Worm (Caenorhabditis elegans) whole organism, midembryonic: ENCODE results near the gene C41H7.9.

Experiments
- T22C8.4 ChIP-seq: fragments of 200-800 bp; sonication (Bioruptor generic); IDR thresholded peaks from 2 replicates; pipeline ENCODE4 v1.3.6; 2022; ENCODE audit warnings: missing genetic modification characterization, missing compliant biosample characterization
- cog-1 ChIP-seq: sonication (generic microtip); optimal IDR thresholded peaks from 2 replicates; lab custom pipeline; 2016; ENCODE audit warnings: missing genetic modification characterization, missing compliant biosample characterization
- flt-1 ChIP-seq: fragments of 200-800 bp; sonication (Bioruptor generic); IDR thresholded peaks from 2 replicates; pipeline ENCODE4 v1.3.6; 2022; ENCODE audit warnings: missing genetic modification characterization, missing compliant biosample characterization
- klf-2 ChIP-seq: fragments of 200-800 bp; sonication (Bioruptor generic); conservative IDR thresholded peaks from 2 replicates; pipeline ENCODE4 v1.3.6; 2022; ENCODE audit warnings: missing genetic modification reagents, missing genetic modification characterization, missing compliant biosample characterization
- med-1 ChIP-seq: sonication (generic microtip); optimal IDR thresholded peaks from 2 replicates; lab custom pipeline; 2017; ENCODE audit warnings: missing genetic modification characterization, mild to moderate bottlenecking, missing compliant biosample characterization, antibody characterized with exemption, missing genetic modification reagents; ENCODE audit not compliant: insufficient read depth
- ref-1 ChIP-seq: fragments of 200-800 bp; sonication (Bioruptor generic); conservative IDR thresholded peaks from 2 replicates; pipeline ENCODE4 v1.3.6; 2022; ENCODE audit warnings: missing genetic modification reagents, missing genetic modification characterization, missing compliant biosample characterization
- tab-1 ChIP-seq: fragments of 200-800 bp; sonication (Bioruptor generic); IDR thresholded peaks from 2 replicates; pipeline ENCODE4 v1.3.6; 2022; ENCODE audit warnings: missing genetic modification characterization, missing compliant biosample characterization
- ztf-23 ChIP-seq: fragments of 200-800 bp; sonication (Bioruptor generic); IDR thresholded peaks from 2 replicates; pipeline ENCODE4 v1.3.6; 2022; ENCODE audit warnings: missing genetic modification reagents, missing genetic modification characterization, missing compliant biosample characterization
- ztf-29 ChIP-seq: fragments of 200-800 bp; sonication (Bioruptor generic); IDR thresholded peaks from 2 replicates; pipeline ENCODE4 v1.3.6; 2022; ENCODE audit warnings: missing genetic modification reagents, missing genetic modification characterization, missing compliant biosample characterization

ce11 chrII:2987854-2988350 lies 24.1 kb downstream of the C41H7.9 start, which contains the start of gene lido-7:
- TF ChIP-seq klf-2 (no peak), flt-1 (GFP tag; lab: Robert Waterston, UW) (no peak; the same call in 1 of the 2 replicates), ztf-29 (GFP tag; lab: Robert Waterston, UW) (no peak), T22C8.4 (GFP tag; lab: Robert Waterston, UW) (no peak), ref-1 (no peak), ztf-23 (GFP tag; lab: Robert Waterston, UW) (peak; percentile 59; the same call in 1 of the 2 replicates), cog-1 (tag; lab: Kevin White, UChicago) (no peak), med-1 (no peak), tab-1 (GFP tag; lab: Robert Waterston, UW) (no peak)
